Worm (Caenorhabditis elegans): ENCODE measurements around the gene ttr-49.
"Not testable (repeated sequence)": the region's sequence is repeated elsewhere in the genome, so short reads cannot be mapped to it uniquely, and the experiment has no call there.

DNA sequence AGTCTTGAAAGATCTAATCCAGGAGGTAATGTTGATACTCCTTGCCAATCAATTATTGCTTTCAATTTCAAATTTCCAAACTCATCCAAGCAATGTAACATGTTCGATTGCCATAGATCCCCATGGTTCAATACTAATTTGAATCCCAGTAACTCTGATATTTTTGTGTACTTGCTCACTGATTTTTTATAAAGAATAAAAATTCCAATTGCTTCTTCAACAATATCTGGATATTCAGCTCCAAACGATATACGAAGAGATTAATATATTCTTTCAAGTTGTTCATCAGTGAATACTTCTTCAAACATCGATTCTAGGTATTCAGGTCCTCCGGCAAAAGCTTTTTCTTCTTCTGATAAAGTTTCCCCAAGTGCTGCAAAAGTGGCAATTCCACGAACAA is 23.5 kb upstream of the ttr-49 start, which contains the start of gene E02C12.11:
- not testable (repeated sequence) for TF ChIP-seq snpc-4 (tag; optimal IDR thresholded peaks at IDR 0.05); ztf-11 (tag; optimal IDR thresholded peaks at IDR 0.05); nhr-129 (tag; optimal IDR thresholded peaks at IDR 0.05); unc-62 (GFP tag; optimal IDR thresholded peaks at IDR 0.05); ztf-4 (tag; optimal IDR thresholded peaks at IDR 0.05); Y55F3AM.14 (GFP tag; optimal IDR thresholded peaks at IDR 0.05); nhr-12 (tag; optimal IDR thresholded peaks at IDR 0.05); blmp-1 (tag; optimal IDR thresholded peaks at IDR 0.05; ENCODE audit: insufficient read depth); zag-1 (tag; optimal IDR thresholded peaks at IDR 0.05)

Measured in whole organism, L2 larva.